Worm (Caenorhabditis elegans) whole organism, mixed stage, embryonic: Measurements from ENCODE around the gene gck-4.

Experiments used
- bed-3 ChIP-seq: fragments of 200-800 bp; sonication (Bioruptor generic); optimal IDR thresholded peaks from 3 replicates; lab custom pipeline; 2018; ENCODE audit warnings: mild to moderate bottlenecking, missing genetic modification characterization, moderate library complexity, missing compliant biosample characterization
- blmp-1 ChIP-seq: fragments of 150-350 bp; optimal IDR thresholded peaks from 2 replicates; lab custom pipeline; 2014; ENCODE audit warnings: missing biosample characterization, missing genetic modification characterization
- ceh-39 ChIP-seq: fragments of 150-350 bp; optimal IDR thresholded peaks from 2 replicates; lab custom pipeline; 2014; ENCODE audit warnings: missing biosample characterization, missing genetic modification characterization
- ces-1 ChIP-seq: fragments of 150-350 bp; optimal IDR thresholded peaks from 2 replicates; lab custom pipeline; 2014; ENCODE audit warnings: missing biosample characterization, missing genetic modification reagents, missing genetic modification characterization
- cnd-1 ChIP-seq: fragments of 200-800 bp; sonication (Bioruptor generic); optimal IDR thresholded peaks from 2 replicates; lab custom pipeline; 2018; ENCODE audit warnings: mild to moderate bottlenecking, missing genetic modification characterization, missing compliant biosample characterization
- elt-1 ChIP-seq: sonication (generic microtip); optimal IDR thresholded peaks from 2 replicates; lab custom pipeline; 2017; ENCODE audit warnings: missing genetic modification characterization, mild to moderate bottlenecking, missing compliant biosample characterization, antibody characterized with exemption, moderate library complexity, borderline replicate concordance; ENCODE audit not compliant: insufficient read depth
- elt-3 ChIP-seq: fragments of 150-350 bp; optimal IDR thresholded peaks from 2 replicates; lab custom pipeline; 2014; ENCODE audit warnings: missing biosample characterization, missing genetic modification characterization
- ham-2 ChIP-seq: fragments of 200-800 bp; sonication (Bioruptor generic); optimal IDR thresholded peaks from 2 replicates; lab custom pipeline; 2018; ENCODE audit warnings: mild to moderate bottlenecking, missing genetic modification characterization, missing compliant biosample characterization
- hlh-1 ChIP-seq: fragments of 150-350 bp; optimal IDR thresholded peaks from 2 replicates; lab custom pipeline; 2014; ENCODE audit warnings: missing biosample characterization, missing genetic modification reagents, missing genetic modification characterization
- lin-32 ChIP-seq: fragments of 200-800 bp; sonication (Bioruptor generic); optimal IDR thresholded peaks from 2 replicates; lab custom pipeline; 2018; ENCODE audit warnings: mild to moderate bottlenecking, missing genetic modification characterization, missing compliant biosample characterization
- lsy-2 ChIP-seq: fragments of 150-350 bp; optimal IDR thresholded peaks from 2 replicates; lab custom pipeline; 2014; ENCODE audit warnings: missing biosample characterization, missing genetic modification characterization
- mab-5 ChIP-seq: fragments of 150-350 bp; optimal IDR thresholded peaks from 2 replicates; lab custom pipeline; 2014; ENCODE audit warnings: missing biosample characterization, missing genetic modification characterization
- mep-1 ChIP-seq: fragments of 150-350 bp; optimal IDR thresholded peaks from 2 replicates; lab custom pipeline; 2017; ENCODE audit warnings: missing biosample characterization, missing genetic modification reagents, missing genetic modification characterization, inconsistent platforms
- mls-2 ChIP-seq: sonication (generic microtip); optimal IDR thresholded peaks from 2 replicates; lab custom pipeline; 2016; ENCODE audit warnings: mild to moderate bottlenecking, missing genetic modification characterization, moderate library complexity, missing compliant biosample characterization
- nhr-12 ChIP-seq: fragments of 150-350 bp; optimal IDR thresholded peaks from 2 replicates; lab custom pipeline; 2014; ENCODE audit warnings: missing biosample characterization, missing genetic modification characterization
- nhr-2 ChIP-seq: fragments of 150-350 bp; optimal IDR thresholded peaks from 2 replicates; lab custom pipeline; 2014; ENCODE audit warnings: missing biosample characterization, missing genetic modification characterization
- nhr-237 ChIP-seq: fragments of 150-350 bp; optimal IDR thresholded peaks from 2 replicates; lab custom pipeline; 2014; ENCODE audit warnings: missing biosample characterization, missing genetic modification characterization
- nhr-28 ChIP-seq: fragments of 150-350 bp; optimal IDR thresholded peaks from 2 replicates; lab custom pipeline; 2014; ENCODE audit warnings: missing biosample characterization, missing genetic modification characterization
- nhr-76 ChIP-seq: sonication (generic microtip); optimal IDR thresholded peaks from 2 replicates; lab custom pipeline; 2017; ENCODE audit warnings: missing biosample characterization, missing genetic modification characterization
- pha-4 ChIP-seq: fragments of 150-350 bp; optimal IDR thresholded peaks from 2 replicates; lab custom pipeline; 2018; ENCODE audit warnings: missing biosample characterization, missing genetic modification reagents, missing genetic modification characterization
- sem-2 ChIP-seq: fragments of 200-800 bp; sonication (Bioruptor generic); optimal IDR thresholded peaks from 2 replicates; lab custom pipeline; 2018; ENCODE audit warnings: mild to moderate bottlenecking, missing genetic modification characterization, missing compliant biosample characterization
- tbx-8 ChIP-seq: fragments of 200-800 bp; sonication (Bioruptor generic); optimal IDR thresholded peaks from 2 replicates; lab custom pipeline; 2018; ENCODE audit warnings: mild to moderate bottlenecking, missing genetic modification characterization, moderate library complexity, missing compliant biosample characterization
- unc-120 ChIP-seq: sonication (generic microtip); optimal IDR thresholded peaks from 2 replicates; lab custom pipeline; 2017; ENCODE audit warnings: missing genetic modification characterization, missing compliant biosample characterization; ENCODE audit not compliant: poor library complexity, severe bottlenecking
- unc-39 ChIP-seq: fragments of 150-350 bp; optimal IDR thresholded peaks from 2 replicates; lab custom pipeline; 2014; ENCODE audit warnings: missing biosample characterization, missing genetic modification characterization
- unc-62 ChIP-seq: fragments of 150-350 bp; optimal IDR thresholded peaks from 2 replicates; lab custom pipeline; 2014; ENCODE audit warnings: missing biosample characterization, missing genetic modification reagents, missing genetic modification characterization
- zip-8 ChIP-seq: fragments of 150-350 bp; optimal IDR thresholded peaks from 2 replicates; lab custom pipeline; 2014; ENCODE audit warnings: missing biosample characterization, missing genetic modification characterization
- ztf-11 ChIP-seq: fragments of 150-350 bp; optimal IDR thresholded peaks from 2 replicates; lab custom pipeline; 2014; ENCODE audit warnings: missing biosample characterization, missing genetic modification characterization

Gene gck-4

ce11 chrX:13638351-13638958 is 38.5 kb upstream of the gck-4 start:
- no peak for TF ChIP-seq nhr-2 (tag; lab: Kevin White, UChicago)
- peak; percentile 28 for TF ChIP-seq unc-62
- no peak for TF ChIP-seq elt-1 (tag; lab: Kevin White, UChicago)
- no peak for TF ChIP-seq mls-2
- peak; percentile 45 for TF ChIP-seq hlh-1 (tag; lab: Kevin White, UChicago)
- no peak for TF ChIP-seq ham-2 (GFP tag; lab: Kevin White, UChicago)
- no peak for TF ChIP-seq mab-5 (tag; lab: Kevin White, UChicago)
- TF ChIP-seq lsy-2 (tag; lab: Kevin White, UChicago), result no peak
- no peak for TF ChIP-seq tbx-8 (GFP tag; lab: Kevin White, UChicago)
- no peak for TF ChIP-seq zip-8
- no peak for TF ChIP-seq ceh-39 (tag; lab: Kevin White, UChicago)
- TF ChIP-seq cnd-1 (tag; lab: Kevin White, UChicago), result no peak
- TF ChIP-seq blmp-1 (tag; lab: Kevin White, UChicago), result no peak
- peak; percentile 84 for TF ChIP-seq unc-120 (tag; lab: Kevin White, UChicago)
- TF ChIP-seq lin-32 (GFP tag; lab: Kevin White, UChicago), result no peak
- TF ChIP-seq unc-39 (tag; lab: Kevin White, UChicago), result no peak
- TF ChIP-seq nhr-76, result no peak
- no peak for TF ChIP-seq elt-3

- TF ChIP-seq unc-120 (tag; lab: Kevin White, UChicago), result no peak
- TF ChIP-seq mab-5 (tag; lab: Kevin White, UChicago), result no peak
- peak; percentile 20 for TF ChIP-seq ces-1 (GFP tag; lab: Kevin White, UChicago)
- no peak for TF ChIP-seq lsy-2 (tag; lab: Kevin White, UChicago)
Observed at ce11 chrX:13639577-13639976, 37.4 kb upstream of the gck-4 start, which contains the start of gene twk-20. twk-20 (plus strand) TSS chrX:13639877.

- TF ChIP-seq nhr-76 (no peak), lin-32 (GFP tag; lab: Kevin White, UChicago) (no peak), mls-2 (no peak), bed-3 (GFP tag; lab: Kevin White, UChicago) (no peak), ztf-11 (no peak)
Observed at ce11 chrX:13644884-13645283, 32.1 kb upstream of the gck-4 start.

ce11 chrX:13646798-13647197 is 30.2 kb upstream of the gck-4 start, which contains the start of gene acr-9:
acr-9 (minus strand) TSS chrX:13646898.
- no peak for TF ChIP-seq nhr-237 (tag; lab: Kevin White, UChicago)
- no peak for TF ChIP-seq elt-3
- no peak for TF ChIP-seq ceh-39 (tag; lab: Kevin White, UChicago)
- TF ChIP-seq bed-3 (GFP tag; lab: Kevin White, UChicago), result no peak
- no peak for TF ChIP-seq ham-2 (GFP tag; lab: Kevin White, UChicago)
- no peak for TF ChIP-seq unc-62
- no peak for TF ChIP-seq nhr-2 (tag; lab: Kevin White, UChicago)
- TF ChIP-seq nhr-12 (tag; lab: Kevin White, UChicago), result no peak
- no peak for TF ChIP-seq nhr-28 (tag; lab: Kevin White, UChicago)
- no peak for TF ChIP-seq ces-1 (GFP tag; lab: Kevin White, UChicago)

- TF ChIP-seq nhr-28 (tag; lab: Kevin White, UChicago), result no peak
- no peak for TF ChIP-seq lsy-2 (tag; lab: Kevin White, UChicago)
- no peak for TF ChIP-seq pha-4 (tag; lab: Kevin White, UChicago)
- no peak for TF ChIP-seq mep-1 (tag; lab: Kevin White, UChicago)
- TF ChIP-seq mls-2, result no peak
- no peak for TF ChIP-seq ztf-11
- TF ChIP-seq cnd-1 (tag; lab: Kevin White, UChicago), result no peak
- TF ChIP-seq bed-3 (GFP tag; lab: Kevin White, UChicago), result no peak
- TF ChIP-seq sem-2, result no peak
Observed at ce11 chrX:13647305-13647704, 29.7 kb upstream of the gck-4 start, which contains the start of gene C40C9.3. C40C9.3 (plus strand) TSS chrX:13647605.

ce11 chrX:13650799-13651198 is 26.2 kb upstream of the gck-4 start, which contains the start of gene C40C9.4:
C40C9.4 (plus strand) TSS chrX:13651099.
- no peak for TF ChIP-seq zip-8
- TF ChIP-seq nhr-237 (tag; lab: Kevin White, UChicago), result no peak
- TF ChIP-seq blmp-1 (tag; lab: Kevin White, UChicago), result no peak
- no peak for TF ChIP-seq bed-3 (GFP tag; lab: Kevin White, UChicago)
